Worm (Caenorhabditis elegans) whole organism, L2 larva: ENCODE measurements around the gene nog-1.

Experiments
- R02D3.7 ChIP-seq: fragments of 150-350 bp; optimal IDR thresholded peaks from 2 replicates; lab custom pipeline; 2014; ENCODE audit warnings: missing biosample characterization, missing genetic modification characterization
- elt-3 ChIP-seq: sonication (generic microtip); optimal IDR thresholded peaks from 2 replicates; lab custom pipeline; 2017; ENCODE audit warnings: missing biosample characterization, missing genetic modification characterization
- lin-39 ChIP-seq: fragments of 150-350 bp; optimal IDR thresholded peaks from 2 replicates; lab custom pipeline; 2014; ENCODE audit warnings: missing biosample characterization, missing genetic modification reagents, missing genetic modification characterization
- unc-62 ChIP-seq: fragments of 150-350 bp; optimal IDR thresholded peaks from 2 replicates; lab custom pipeline; 2014; ENCODE audit warnings: missing biosample characterization, missing genetic modification reagents, missing genetic modification characterization

- TF ChIP-seq lin-39 (tag; lab: Kevin White, UChicago) (no peak), R02D3.7 (tag; lab: Kevin White, UChicago) (no peak), unc-62 (GFP tag; lab: Kevin White, UChicago) (no peak), elt-3 (no peak)
These were observed at the start of gene nog-1, which contains the start of gene T07A9.15 for ce11 chrIV:393409-393930.
